Worm (Caenorhabditis elegans): ENCODE measurements around the gene ttr-42.

The ttr-42 gene

DNA sequence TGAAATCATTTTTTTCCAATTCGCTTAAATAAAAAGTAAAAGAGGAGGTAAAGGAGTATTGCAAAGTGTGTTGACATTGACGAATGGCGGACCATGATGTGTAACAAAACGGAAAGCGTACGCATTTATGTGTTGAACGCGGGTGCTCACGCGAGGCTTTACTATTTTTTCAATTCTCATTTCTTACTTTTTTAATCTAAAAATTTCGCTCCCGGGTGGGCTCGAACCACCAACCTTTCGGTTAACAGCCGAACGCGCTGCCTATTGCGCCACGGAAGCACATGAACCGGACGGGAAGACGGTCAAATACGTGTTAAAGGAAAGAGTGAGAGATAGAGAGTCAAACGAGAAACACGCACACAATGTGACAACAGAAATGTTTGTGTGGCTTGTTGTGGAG, 28.2 kb upstream of the ttr-42 start (continued):
- no peak for TF ChIP-seq nhr-12 (tag; optimal IDR thresholded peaks at IDR 0.05)
- TF ChIP-seq snpc-4 (tag; optimal IDR thresholded peaks at IDR 0.05), result peak; percentile 3
- no peak for TF ChIP-seq Y55F3AM.14 (GFP tag; optimal IDR thresholded peaks at IDR 0.05)
- TF ChIP-seq nhr-11 (tag; optimal IDR thresholded peaks at IDR 0.05), result no peak
- no peak for TF ChIP-seq alr-1 (tag; optimal IDR thresholded peaks at IDR 0.05)
- TF ChIP-seq crh-2 (tag; optimal IDR thresholded peaks at IDR 0.05), result peak; percentile 58
- TF ChIP-seq skn-1 (tag; optimal IDR thresholded peaks at IDR 0.05), result no peak
- TF ChIP-seq peb-1 (tag; optimal IDR thresholded peaks at IDR 0.05), result no peak
- no peak for TF ChIP-seq ztf-11 (tag; optimal IDR thresholded peaks at IDR 0.05)
- TF ChIP-seq ceh-82 (tag; optimal IDR thresholded peaks at IDR 0.05), result no peak
- no peak for TF ChIP-seq mbf-1 (tag; optimal IDR thresholded peaks at IDR 0.05)
- TF ChIP-seq ama-1 (optimal IDR thresholded peaks at IDR 0.05), result no peak
- TF ChIP-seq nhr-237 (tag; optimal IDR thresholded peaks at IDR 0.05), result no peak
- TF ChIP-seq egl-27 (tag; optimal IDR thresholded peaks at IDR 0.05), result no peak
- TF ChIP-seq F13H6.1 (tag; optimal IDR thresholded peaks at IDR 0.05), result peak; percentile 74
- no peak for TF ChIP-seq ztf-1 (GFP tag; conservative IDR thresholded peaks at IDR 0.05)
- no peak for TF ChIP-seq dmd-4 (tag; optimal IDR thresholded peaks at IDR 0.05)

DNA sequence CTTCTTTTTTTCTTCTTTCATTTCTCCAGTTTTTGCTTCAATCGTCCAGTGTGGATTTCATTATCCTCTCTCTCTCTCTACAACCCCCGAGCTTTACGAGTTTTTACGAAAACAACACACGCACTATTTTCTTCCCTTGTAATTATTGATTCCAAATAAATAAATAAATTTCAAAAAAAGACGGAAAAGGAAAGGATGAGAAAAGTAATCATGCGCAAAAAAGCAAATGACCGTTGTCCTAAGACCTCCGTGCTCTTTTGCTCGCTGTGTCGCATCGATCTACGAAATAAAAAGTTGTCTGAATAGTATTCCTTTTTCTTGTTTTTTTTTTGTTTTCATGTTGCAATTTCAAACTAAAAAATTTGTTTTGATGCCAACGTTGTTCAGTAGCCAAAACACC, 26.9 kb upstream of the ttr-42 start:
- TF ChIP-seq snpc-4 (tag; optimal IDR thresholded peaks at IDR 0.05), result no peak
- TF ChIP-seq nhr-12 (tag; optimal IDR thresholded peaks at IDR 0.05), result no peak
- TF ChIP-seq C34F6.9 (tag; optimal IDR thresholded peaks at IDR 0.05), result peak; percentile 35
- TF ChIP-seq F13H6.1 (tag; optimal IDR thresholded peaks at IDR 0.05), result no peak
- no peak for TF ChIP-seq sma-9 (GFP tag; optimal IDR thresholded peaks at IDR 0.05)
- no peak for TF ChIP-seq sma-9 (tag; optimal IDR thresholded peaks at IDR 0.05)
- peak; percentile 48 for TF ChIP-seq unc-55 (GFP tag; optimal IDR thresholded peaks at IDR 0.05)
- no peak for TF ChIP-seq ceh-82 (tag; optimal IDR thresholded peaks at IDR 0.05)
- no peak for TF ChIP-seq lin-13 (GFP tag; optimal IDR thresholded peaks at IDR 0.05)
- peak in 1 of 2 experiments; percentile 25 for TF ChIP-seq lsy-2 (tag; optimal IDR thresholded peaks at IDR 0.05)
- TF ChIP-seq ztf-4 (tag; optimal IDR thresholded peaks at IDR 0.05), result no peak
- TF ChIP-seq nhr-23 (tag; optimal IDR thresholded peaks at IDR 0.05), result no peak
- TF ChIP-seq elt-3 (tag; optimal IDR thresholded peaks at IDR 0.05), result no peak

DNA sequence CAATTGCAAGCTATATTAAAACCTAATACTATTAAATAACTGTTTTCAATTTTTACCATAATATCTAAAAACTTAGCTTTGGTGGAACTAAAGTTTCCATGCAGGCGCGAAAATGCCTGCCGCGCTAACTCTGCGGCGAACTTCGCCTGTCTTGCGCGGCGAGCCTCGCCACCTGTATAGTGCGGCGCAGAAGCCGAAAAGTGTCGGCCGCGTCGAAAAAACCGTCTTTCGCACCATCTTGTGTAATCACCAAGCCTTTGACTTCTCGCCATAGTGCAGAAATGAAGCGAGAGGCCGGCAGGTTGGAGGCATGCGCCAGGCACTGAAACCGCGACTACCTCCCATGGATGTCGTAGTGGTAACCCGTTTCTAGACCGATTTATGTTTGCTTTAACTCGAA, 26.1 kb upstream of the ttr-42 start:
- TF ChIP-seq C34F6.9 (tag; optimal IDR thresholded peaks at IDR 0.05) (no peak), snpc-4 (tag; optimal IDR thresholded peaks at IDR 0.05) (peak; percentile 64)

DNA sequence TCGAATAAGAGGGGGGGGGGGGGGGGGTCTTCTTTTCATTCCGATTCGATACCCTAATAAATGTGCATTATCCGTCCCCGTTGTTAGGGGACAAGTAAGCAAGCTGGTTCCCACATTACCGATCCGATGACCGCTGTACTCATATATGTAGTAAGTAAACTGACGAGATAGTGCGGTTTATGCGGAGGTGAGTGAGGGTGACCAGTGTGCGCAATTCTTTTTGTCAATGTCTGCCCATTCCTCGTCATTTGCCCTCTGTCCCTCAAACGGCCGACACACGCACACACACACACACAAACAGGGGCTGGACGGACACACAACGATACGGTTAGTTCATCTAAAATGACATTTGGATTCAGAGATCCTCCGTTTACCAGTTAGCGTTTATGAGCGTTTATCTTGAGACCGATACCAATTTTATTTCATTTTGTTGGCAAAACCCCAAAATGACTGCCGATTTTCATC, 25.3 kb upstream of the ttr-42 start, which contains the start of gene aat-3:
TSS of gene aat-3 (plus strand) at position 51 of the 465 bp plus-strand sequence.
- TF ChIP-seq ama-1 (optimal IDR thresholded peaks at IDR 0.05), result no peak
- no peak for TF ChIP-seq unc-55 (GFP tag; optimal IDR thresholded peaks at IDR 0.05)
- no peak for TF ChIP-seq lin-11 (tag; optimal IDR thresholded peaks at IDR 0.05)
- no peak for TF ChIP-seq mdl-1 (tag; optimal IDR thresholded peaks at IDR 0.05)
- TF ChIP-seq unc-62 (GFP tag; optimal IDR thresholded peaks at IDR 0.05), result no peak
- TF ChIP-seq zag-1 (tag; optimal IDR thresholded peaks at IDR 0.05), result no peak
- no peak for TF ChIP-seq nhr-237 (tag; optimal IDR thresholded peaks at IDR 0.05)
- no peak for TF ChIP-seq nhr-11 (tag; optimal IDR thresholded peaks at IDR 0.05)
- no peak for TF ChIP-seq lin-13 (GFP tag; optimal IDR thresholded peaks at IDR 0.05)
- TF ChIP-seq C34F6.9 (tag; optimal IDR thresholded peaks at IDR 0.05), result no peak
- TF ChIP-seq R02D3.7 (tag; optimal IDR thresholded peaks at IDR 0.05), result no peak
- TF ChIP-seq fos-1 (tag; optimal IDR thresholded peaks at IDR 0.05), result no peak
- TF ChIP-seq nhr-12 (tag; optimal IDR thresholded peaks at IDR 0.05), result no peak
- no peak for TF ChIP-seq lsy-2 (tag; optimal IDR thresholded peaks at IDR 0.05)
- TF ChIP-seq nhr-129 (tag; optimal IDR thresholded peaks at IDR 0.05), result peak; percentile 15
- TF ChIP-seq nhr-25 (tag; optimal IDR thresholded peaks at IDR 0.05), result peak; percentile 28
- no peak for TF ChIP-seq skn-1 (tag; optimal IDR thresholded peaks at IDR 0.05)
- TF ChIP-seq F13H6.1 (tag; optimal IDR thresholded peaks at IDR 0.05), result peak; percentile 8
- TF ChIP-seq ztf-11 (tag; optimal IDR thresholded peaks at IDR 0.05), result no peak
- no peak for TF ChIP-seq nhr-21 (tag; optimal IDR thresholded peaks at IDR 0.05)
- no peak for TF ChIP-seq ceh-16 (tag; optimal IDR thresholded peaks at IDR 0.05)

DNA sequence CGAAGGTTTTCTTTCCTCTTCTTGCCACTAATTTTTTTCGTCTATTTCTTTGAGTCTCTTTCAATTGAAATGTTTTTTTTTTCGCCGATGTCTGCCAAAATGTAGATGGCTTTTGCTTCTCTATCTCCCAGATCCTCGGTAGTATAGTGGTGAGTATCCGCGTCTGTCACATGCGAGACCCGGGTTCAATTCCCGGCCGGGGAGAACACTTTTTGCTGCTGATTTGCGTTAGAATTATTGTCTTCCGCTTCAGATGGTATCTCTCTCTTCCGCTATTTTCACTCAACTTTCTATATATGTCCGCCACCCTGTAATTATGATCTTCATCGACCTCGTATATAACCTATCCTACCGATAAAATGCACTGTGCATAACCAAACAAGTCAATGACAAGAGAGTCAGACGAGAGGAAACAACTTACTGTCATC, 24.1 kb upstream of the ttr-42 start:
- TF ChIP-seq lin-39 (tag; optimal IDR thresholded peaks at IDR 0.05) (no peak), ceh-82 (tag; optimal IDR thresholded peaks at IDR 0.05) (no peak), nhr-25 (tag; optimal IDR thresholded peaks at IDR 0.05) (peak; percentile 64), zag-1 (tag; optimal IDR thresholded peaks at IDR 0.05) (no peak), nhr-129 (tag; optimal IDR thresholded peaks at IDR 0.05) (peak; percentile 56), nhr-23 (tag; optimal IDR thresholded peaks at IDR 0.05) (no peak), ztf-1 (GFP tag; conservative IDR thresholded peaks at IDR 0.05) (no peak), sma-9 (GFP tag; optimal IDR thresholded peaks at IDR 0.05) (peak; percentile 58), sma-9 (tag; optimal IDR thresholded peaks at IDR 0.05) (no peak), unc-55 (GFP tag; optimal IDR thresholded peaks at IDR 0.05) (peak; percentile 80), unc-39 (tag; optimal IDR thresholded peaks at IDR 0.05) (no peak), dmd-4 (tag; optimal IDR thresholded peaks at IDR 0.05) (no peak), skn-1 (tag; optimal IDR thresholded peaks at IDR 0.05) (no peak), elt-1 (tag; optimal IDR thresholded peaks at IDR 0.05) (no peak), nhr-237 (tag; optimal IDR thresholded peaks at IDR 0.05) (no peak), lsy-2 (tag; optimal IDR thresholded peaks at IDR 0.05) (peak; percentile 53 to 67), nhr-10 (tag; optimal IDR thresholded peaks at IDR 0.05) (no peak), ceh-16 (tag; optimal IDR thresholded peaks at IDR 0.05) (no peak), aly-2 (tag; optimal IDR thresholded peaks at IDR 0.05) (no peak), crh-2 (tag; optimal IDR thresholded peaks at IDR 0.05) (peak; percentile 70), lin-13 (GFP tag; optimal IDR thresholded peaks at IDR 0.05) (peak; percentile 58), ztf-11 (tag; optimal IDR thresholded peaks at IDR 0.05) (no peak), mdl-1 (tag; optimal IDR thresholded peaks at IDR 0.05) (peak in 1 of 2 experiments; percentile 50), elt-3 (tag; optimal IDR thresholded peaks at IDR 0.05) (no peak), nhr-21 (tag; optimal IDR thresholded peaks at IDR 0.05) (peak; percentile 73), alr-1 (tag; optimal IDR thresholded peaks at IDR 0.05) (no peak), R02D3.7 (tag; optimal IDR thresholded peaks at IDR 0.05) (no peak)

All from whole organism, L2 larva.